Fruit fly (Drosophila melanogaster) whole organism, larva: ENCODE results near the gene Alms1b.
A peak's percentile ranks its signal among the peaks of the same experiment; 100 is the strongest.

Experiments used
- noc ChIP-seq: fragments of 200-800 bp; sonication (Bioruptor generic); optimal IDR thresholded peaks from 3 replicates; lab custom pipeline; 2019; ENCODE audit warnings: missing biosample characterization, mild to moderate bottlenecking, missing genetic modification characterization, moderate library complexity

Gene Alms1b

dm6 chrX:4605313-4605712 lies 25.4 kb downstream of the Alms1b start:
- TF ChIP-seq noc = no peak

- TF ChIP-seq noc = no peak
Measured at dm6 chrX:4604553-4604952, 26.2 kb downstream of the Alms1b start.

dm6 chrX:4604107-4604506 lies 26.6 kb downstream of the Alms1b start:
- TF ChIP-seq noc = peak; percentile 17

dm6 chrX:4599897-4600469 lies 30.8 kb downstream of the Alms1b start:
- TF ChIP-seq noc = no peak

dm6 chrX:4596467-4597183 lies 34.1 kb downstream of the Alms1b start:
- TF ChIP-seq noc = no peak

- TF ChIP-seq noc = no peak
Measured at dm6 chrX:4592258-4592657, 38.5 kb downstream of the Alms1b start.

dm6 chrX:4590772-4591064 lies 40.0 kb downstream of the Alms1b start:
- TF ChIP-seq noc = no peak

- no peak for TF ChIP-seq noc
Measured at dm6 chrX:4589951-4590771, 40.6 kb downstream of the Alms1b start.

- TF ChIP-seq noc = no peak
Measured at dm6 chrX:4588981-4589380, 41.8 kb downstream of the Alms1b start.

- peak; percentile 19 for TF ChIP-seq noc
Measured at dm6 chrX:4587584-4587983, 43.2 kb downstream of the Alms1b start.

- TF ChIP-seq noc = no peak
Measured at dm6 chrX:4582422-4582821, 48.3 kb downstream of the Alms1b start.

dm6 chrX:4581769-4582168 lies 49.0 kb downstream of the Alms1b start:
- no peak for TF ChIP-seq noc
